Worm (Caenorhabditis elegans) whole organism, late embryonic: ENCODE measurements around the gene madf-3.

Source experiments
- fax-1 ChIP-seq: sonication (generic microtip); optimal IDR thresholded peaks from 2 replicates; lab custom pipeline; 2016; ENCODE audit warnings: missing genotype, missing genetic modification characterization, missing compliant biosample characterization

Gene madf-3

DNA sequence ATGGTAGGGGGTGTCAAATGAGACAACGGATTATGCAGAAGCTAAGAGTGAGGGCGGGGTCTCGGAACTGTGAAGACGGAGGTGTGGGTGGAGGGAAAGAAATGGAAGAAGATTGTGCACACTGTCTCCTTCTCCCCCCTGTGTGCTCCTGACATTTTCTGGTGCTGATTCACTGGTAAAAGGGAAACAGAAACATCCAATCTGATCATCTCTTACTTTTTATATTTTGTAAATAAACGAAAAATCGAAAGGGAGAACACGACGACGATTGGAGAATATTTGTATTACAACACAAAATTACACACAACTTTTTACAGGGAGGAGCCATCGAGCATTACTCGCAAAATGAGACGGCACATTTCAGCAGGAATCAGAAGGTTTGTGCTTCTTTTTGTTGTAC lies 48.8 kb downstream of the madf-3 start, which contains the start of gene fkh-6:
TSS of gene fkh-6 (minus strand) at position 101 of the 400 bp plus-strand sequence.
- TF ChIP-seq fax-1 (tag; lab: Kevin White, UChicago): no peak
